Fruit fly (Drosophila melanogaster) whole organism, embryonic: ENCODE results near the gene Ugt37A3.

Experiments used
- Blimp-1 ChIP-seq: fragments of 200-800 bp; sonication (Bioruptor generic); optimal IDR thresholded peaks from 3 replicates; lab custom pipeline; 2018; ENCODE audit warnings: missing biosample characterization, missing genetic modification characterization, mild to moderate bottlenecking, moderate library complexity, missing genetic modification reagents
- CG10979 ChIP-seq: fragments of 200-800 bp; sonication (Bioruptor generic); optimal IDR thresholded peaks from 2 replicates; lab custom pipeline; 2018; ENCODE audit warnings: missing biosample characterization, mild to moderate bottlenecking, missing genetic modification characterization, moderate library complexity
- CG11504 ChIP-seq: fragments of 200-800 bp; sonication (Bioruptor generic); optimal IDR thresholded peaks from 3 replicates; lab custom pipeline; 2019; ENCODE audit warnings: missing biosample characterization, mild to moderate bottlenecking, missing genetic modification characterization, moderate library complexity
- CG12391 ChIP-seq: fragments of 200-800 bp; sonication (Bioruptor generic); optimal IDR thresholded peaks from 3 replicates; lab custom pipeline; 2018; ENCODE audit warnings: missing biosample characterization, mild to moderate bottlenecking, missing genetic modification characterization, moderate library complexity
- CG13624 ChIP-seq: fragments of 200-800 bp; sonication (Bioruptor generic); optimal IDR thresholded peaks from 2 replicates; lab custom pipeline; 2016; ENCODE audit warnings: missing biosample characterization, missing genetic modification characterization
- CG1529 ChIP-seq: fragments of 200-800 bp; sonication (Bioruptor generic); optimal IDR thresholded peaks from 3 replicates; lab custom pipeline; 2018; ENCODE audit warnings: missing biosample characterization, missing genetic modification characterization
- CG15514 ChIP-seq: fragments of 200-800 bp; sonication (Bioruptor generic); optimal IDR thresholded peaks from 3 replicates; lab custom pipeline; 2017; ENCODE audit warnings: missing biosample characterization, missing genetic modification characterization, mild to moderate bottlenecking, moderate library complexity, missing genetic modification reagents
- CG17829 ChIP-seq: fragments of 200-800 bp; optimal IDR thresholded peaks from 2 replicates; lab custom pipeline; 2019; ENCODE audit warnings: missing biosample characterization, mild to moderate bottlenecking, missing genetic modification characterization, moderate library complexity
- CG2199 ChIP-seq: fragments of 200-800 bp; sonication (Bioruptor generic); IDR thresholded peaks from 3 replicates; pipeline ENCODE4 v1.3.6; 2022; ENCODE audit warnings: missing biosample characterization, missing genetic modification characterization
- CG31224 ChIP-seq: fragments of 200-800 bp; sonication (Bioruptor generic); IDR thresholded peaks from 2 replicates; pipeline ENCODE4 v1.3.6; 2022; ENCODE audit warnings: missing biosample characterization, missing genetic modification characterization
- CG3281 ChIP-seq: fragments of 200-800 bp; sonication (Bioruptor generic); optimal IDR thresholded peaks from 3 replicates; lab custom pipeline; 2017; ENCODE audit warnings: missing biosample characterization, mild to moderate bottlenecking, missing genetic modification characterization
- CG34422 ChIP-seq: fragments of 200-800 bp; sonication (Bioruptor generic); IDR thresholded peaks from 3 replicates; pipeline ENCODE4 v1.3.6; 2022; ENCODE audit warnings: missing biosample characterization, missing genetic modification characterization
- CG4360 ChIP-seq: fragments of 200-800 bp; sonication (Bioruptor generic); IDR thresholded peaks from 2 replicates; pipeline ENCODE4 v1.3.6; 2022; ENCODE audit warnings: missing biosample characterization, missing genetic modification characterization
- CG6175 ChIP-seq: fragments of 200-800 bp; sonication (Bioruptor generic); IDR thresholded peaks from 3 replicates; pipeline ENCODE4 v1.3.6; 2022; ENCODE audit warnings: missing biosample characterization, missing genetic modification characterization
- CG6854 ChIP-seq: fragments of 200-800 bp; sonication (Bioruptor generic); optimal IDR thresholded peaks from 3 replicates; lab custom pipeline; 2017; ENCODE audit warnings: missing biosample characterization, mild to moderate bottlenecking, missing genetic modification characterization
- CrebB ChIP-seq: fragments of 200-800 bp; sonication (Bioruptor generic); optimal IDR thresholded peaks from 3 replicates; lab custom pipeline; 2018; ENCODE audit warnings: missing biosample characterization, mild to moderate bottlenecking, missing genetic modification characterization
- Dip3 ChIP-seq: fragments of 200-800 bp; sonication (Bioruptor generic); optimal IDR thresholded peaks from 3 replicates; lab custom pipeline; 2016; ENCODE audit warnings: missing biosample characterization, missing genetic modification characterization
- Drgx ChIP-seq: fragments of 200-800 bp; sonication (Bioruptor generic); IDR thresholded peaks from 2 replicates; pipeline ENCODE4 v1.3.6; 2022; ENCODE audit warnings: missing biosample characterization, missing genetic modification characterization
- Fer2 ChIP-seq: fragments of 200-800 bp; sonication (Bioruptor generic); optimal IDR thresholded peaks from 2 replicates; lab custom pipeline; 2018; ENCODE audit warnings: missing biosample characterization, mild to moderate bottlenecking, missing genetic modification characterization, moderate library complexity
- HLH4C ChIP-seq: fragments of 200-800 bp; sonication (Bioruptor generic); IDR thresholded peaks from 3 replicates; pipeline ENCODE4 v1.3.6; 2022; ENCODE audit warnings: missing biosample characterization, missing genetic modification characterization; ENCODE audit not compliant: partially characterized antibody
- HLH54F ChIP-seq: fragments of 200-800 bp; sonication (Bioruptor generic); optimal IDR thresholded peaks from 3 replicates; lab custom pipeline; 2016; ENCODE audit warnings: missing biosample characterization, missing genetic modification characterization
- Hr39 ChIP-seq: fragments of >200 bp; optimal IDR thresholded peaks from 2 replicates; lab custom pipeline; 2017
- MTF-1 ChIP-seq: fragments of 200-800 bp; sonication (Bioruptor generic); optimal IDR thresholded peaks from 2 replicates; lab custom pipeline; 2018; ENCODE audit warnings: missing biosample characterization, mild to moderate bottlenecking, missing genetic modification characterization, borderline replicate concordance
- Med ChIP-seq: fragments of 200-800 bp; sonication (Bioruptor generic); peaks from one replicate; lab custom pipeline; 2016; ENCODE audit warnings: missing biosample characterization, missing genetic modification characterization, mild to moderate bottlenecking, inconsistent platforms, moderate library complexity
- Mrtf ChIP-seq: fragments of 200-800 bp; sonication (Bioruptor generic); IDR thresholded peaks from 3 replicates; pipeline ENCODE4 v1.3.6; 2022; ENCODE audit warnings: missing biosample characterization, missing genetic modification characterization
- Myb ChIP-seq: fragments of 200-800 bp; sonication (Bioruptor generic); optimal IDR thresholded peaks from 2 replicates; lab custom pipeline; 2016; ENCODE audit warnings: missing biosample characterization, missing genetic modification characterization
- NFAT ChIP-seq: fragments of 200-800 bp; sonication (Bioruptor generic); IDR thresholded peaks from 2 replicates; pipeline ENCODE4 v1.3.6; 2022; ENCODE audit warnings: missing biosample characterization, missing genetic modification characterization
- Ravus ChIP-seq: fragments of 200-800 bp; sonication (Bioruptor generic); IDR thresholded peaks from 2 replicates; pipeline ENCODE4 v1.3.6; 2022; ENCODE audit warnings: missing biosample characterization, missing genetic modification characterization
- Scr ChIP-seq: fragments of 200-800 bp; sonication (Bioruptor generic); IDR thresholded peaks from 2 replicates; pipeline ENCODE4 v1.3.6; 2022; ENCODE audit warnings: missing biosample characterization, missing genetic modification characterization; ENCODE audit not compliant: partially characterized antibody
- aop ChIP-seq: fragments of 200-800 bp; sonication (Bioruptor generic); IDR thresholded peaks from 2 replicates; pipeline ENCODE4 v1.3.6; 2022; ENCODE audit warnings: missing biosample characterization, missing genetic modification characterization
- ase ChIP-seq: fragments of 200-800 bp; sonication (Bioruptor generic); IDR thresholded peaks from 3 replicates; pipeline ENCODE4 v1.3.6; 2022; ENCODE audit warnings: missing biosample characterization, missing genetic modification characterization
- chn ChIP-seq: fragments of 200-800 bp; sonication (Bioruptor generic); optimal IDR thresholded peaks from 2 replicates; lab custom pipeline; 2016; ENCODE audit warnings: missing biosample characterization, missing genetic modification characterization
- ci ChIP-seq: fragments of 200-800 bp; sonication (Bioruptor generic); IDR thresholded peaks from 3 replicates; pipeline ENCODE4 v1.3.6; 2022; ENCODE audit warnings: missing biosample characterization, missing genetic modification characterization
- cwo ChIP-seq: fragments of 200-800 bp; sonication (Bioruptor generic); optimal IDR thresholded peaks from 3 replicates; lab custom pipeline; 2017; ENCODE audit warnings: missing biosample characterization, missing genetic modification characterization, mild to moderate bottlenecking, moderate library complexity, missing genetic modification reagents
- ems ChIP-seq: fragments of 200-800 bp; sonication (Bioruptor generic); optimal IDR thresholded peaks from 3 replicates; lab custom pipeline; 2016; ENCODE audit warnings: missing biosample characterization, missing genetic modification characterization
- gsb-n ChIP-seq: fragments of 200-800 bp; sonication (Bioruptor generic); optimal IDR thresholded peaks from 3 replicates; lab custom pipeline; 2018; ENCODE audit warnings: missing biosample characterization, mild to moderate bottlenecking, missing genetic modification characterization
- lab ChIP-seq: fragments of 200-800 bp; sonication (Bioruptor generic); optimal IDR thresholded peaks from 3 replicates; lab custom pipeline; 2017; ENCODE audit warnings: missing biosample characterization, missing genetic modification characterization, mild to moderate bottlenecking, moderate library complexity, missing genetic modification reagents
- mirr ChIP-seq: fragments of 200-800 bp; sonication (Bioruptor generic); optimal IDR thresholded peaks from 3 replicates; lab custom pipeline; 2018; ENCODE audit warnings: missing biosample characterization, mild to moderate bottlenecking, missing genetic modification characterization
- nom ChIP-seq: fragments of 200-800 bp; sonication (Bioruptor generic); optimal IDR thresholded peaks from 2 replicates; lab custom pipeline; 2017; ENCODE audit warnings: missing biosample characterization, missing genetic modification characterization, mild to moderate bottlenecking, moderate library complexity, missing genetic modification reagents
- pfk ChIP-seq: fragments of 200-800 bp; sonication (Bioruptor generic); optimal IDR thresholded peaks from 2 replicates; lab custom pipeline; 2018; ENCODE audit warnings: missing biosample characterization, mild to moderate bottlenecking, missing genetic modification characterization, moderate library complexity
- ro ChIP-seq: fragments of 200-800 bp; sonication (Bioruptor generic); IDR thresholded peaks from 2 replicates; pipeline ENCODE4 v1.3.6; 2022; ENCODE audit warnings: missing biosample characterization, missing genetic modification characterization
- row ChIP-seq: fragments of 200-800 bp; sonication (Bioruptor generic); IDR thresholded peaks from 3 replicates; pipeline ENCODE4 v1.3.6; 2022; ENCODE audit warnings: missing biosample characterization, missing genetic modification characterization
- schlank ChIP-seq: fragments of 200-800 bp; sonication (Bioruptor generic); optimal IDR thresholded peaks from 2 replicates; lab custom pipeline; 2018; ENCODE audit warnings: missing biosample characterization, mild to moderate bottlenecking, missing genetic modification characterization
- sisA ChIP-seq: fragments of 200-800 bp; sonication (Bioruptor generic); IDR thresholded peaks from 2 replicates; pipeline ENCODE4 v1.3.6; 2022; ENCODE audit warnings: missing biosample characterization, missing genetic modification characterization
- stc ChIP-seq: fragments of 200-800 bp; sonication (Bioruptor generic); IDR thresholded peaks from 2 replicates; pipeline ENCODE4 v1.3.6; 2022; ENCODE audit warnings: missing biosample characterization, missing genetic modification characterization
- tll ChIP-seq, 2 experiments: fragments of 200-800 bp in 1 of 2; fragments of >200 bp in 1 of 2; sonication (Bioruptor generic) in 1 of 2; optimal IDR thresholded peaks; 2 replicates each; lab custom pipeline; 2017 to 2019; ENCODE audit warnings: missing biosample characterization in 2 of 2, missing genetic modification characterization in 2 of 2, mild to moderate bottlenecking in 1 of 2, moderate library complexity in 1 of 2
- tup ChIP-seq: fragments of 200-800 bp; sonication (Bioruptor generic); optimal IDR thresholded peaks from 2 replicates; lab custom pipeline; 2016; ENCODE audit warnings: missing biosample characterization, mild to moderate bottlenecking, missing genetic modification characterization, moderate library complexity
- vnd ChIP-seq: fragments of 200-800 bp; sonication (Bioruptor generic); IDR thresholded peaks from 3 replicates; pipeline ENCODE4 v1.3.6; 2022; ENCODE audit warnings: missing biosample characterization, missing genetic modification characterization; ENCODE audit not compliant: partially characterized antibody
- zf30C ChIP-seq: fragments of 200-800 bp; sonication (Bioruptor generic); optimal IDR thresholded peaks from 3 replicates; lab custom pipeline; 2018; ENCODE audit warnings: missing biosample characterization, mild to moderate bottlenecking, missing genetic modification characterization

Gene Ugt37A3

dm6 chr3R:12719627-12720343 is 23.7 kb downstream of the Ugt37A3 start (continued):
- TF ChIP-seq chn (GFP tag; lab: Kevin White, UChicago) (no peak), CG6854 (GFP tag; lab: Kevin White, UChicago) (peak; percentile 35), lab (GFP tag; lab: Kevin White, UChicago) (peak; percentile 48), HLH4C (no peak), Mrtf (GFP tag; lab: Robert Waterston, UW) (no peak), cwo (GFP tag; lab: Kevin White, UChicago) (peak; percentile 29), Hr39 (lab: Kevin White, UChicago) (no peak), gsb-n (tag; lab: Kevin White, UChicago) (no peak), pfk (GFP tag; lab: Kevin White, UChicago) (no peak), CG17829 (tag; lab: Kevin White, UChicago) (peak; percentile 40), CG15514 (GFP tag; lab: Kevin White, UChicago) (peak; percentile 33), ro (GFP tag; lab: Robert Waterston, UW) (no peak), CG1529 (GFP tag; lab: Kevin White, UChicago) (no peak), CG11504 (tag; lab: Kevin White, UChicago) (peak; percentile 63), stc (GFP tag; lab: Robert Waterston, UW) (peak; percentile 30; the same call in 1 of the 2 replicates), NFAT (peak; percentile 30; the same call in 1 of the 2 replicates), MTF-1 (GFP tag; lab: Kevin White, UChicago) (no peak), tup (no peak), Myb (GFP tag; lab: Kevin White, UChicago) (no peak), zf30C (GFP tag; lab: Kevin White, UChicago) (no peak), Med (GFP tag; lab: Kevin White, UChicago) (peak; percentile 73), CG12391 (tag; lab: Kevin White, UChicago) (peak; percentile 32), CG31224 (GFP tag; lab: Robert Waterston, UW) (no peak), Blimp-1 (peak; percentile 45), vnd (no peak), tll (GFP tag; optimal IDR thresholded peaks at IDR 0.05; lab: Kevin White, UChicago) (no peak), CrebB (tag; lab: Kevin White, UChicago) (no peak), CG3281 (GFP tag; lab: Kevin White, UChicago) (peak; percentile 71), CG13624 (GFP tag; lab: Kevin White, UChicago) (no peak), CG34422 (GFP tag; lab: Robert Waterston, UW) (no peak), CG4360 (peak; percentile 81), Scr (GFP tag; lab: Robert Waterston, UW) (peak; percentile 27; the same call in 1 of the 2 replicates), mirr (GFP tag; lab: Kevin White, UChicago) (peak; percentile 9), Fer2 (tag; lab: Kevin White, UChicago) (peak; percentile 33), Dip3 (GFP tag; lab: Kevin White, UChicago) (no peak), CG10979 (tag; lab: Kevin White, UChicago) (peak; percentile 36), ci (GFP tag; lab: Robert Waterston, UW) (no peak), nom (GFP tag; lab: Kevin White, UChicago) (peak; percentile 71), CG2199 (GFP tag; lab: Robert Waterston, UW) (no peak), Drgx (GFP tag; lab: Robert Waterston, UW) (peak; percentile 33; the same call in 1 of the 2 replicates), Ravus (GFP tag; lab: Robert Waterston, UW) (no peak), ase (GFP tag; lab: Robert Waterston, UW) (no peak), ems (GFP tag; lab: Kevin White, UChicago) (no peak), sisA (GFP tag; lab: Robert Waterston, UW) (no peak), schlank (no peak), aop (GFP tag; lab: Robert Waterston, UW) (no peak), HLH54F (GFP tag; lab: Kevin White, UChicago) (no peak), CG6175 (GFP tag; lab: Robert Waterston, UW) (no peak), row (GFP tag; lab: Robert Waterston, UW) (peak; percentile 76)
